Worm (Caenorhabditis elegans) whole organism, midembryonic: ENCODE results near the gene emc-6.

Experiments used
- cog-1 ChIP-seq: sonication (generic microtip); optimal IDR thresholded peaks from 2 replicates; lab custom pipeline; 2016; ENCODE audit warnings: missing genetic modification characterization, missing compliant biosample characterization
- flt-1 ChIP-seq: fragments of 200-800 bp; sonication (Bioruptor generic); IDR thresholded peaks from 2 replicates; pipeline ENCODE4 v1.3.6; 2022; ENCODE audit warnings: missing genetic modification characterization, missing compliant biosample characterization
- klf-2 ChIP-seq: fragments of 200-800 bp; sonication (Bioruptor generic); conservative IDR thresholded peaks from 2 replicates; pipeline ENCODE4 v1.3.6; 2022; ENCODE audit warnings: missing genetic modification reagents, missing genetic modification characterization, missing compliant biosample characterization
- ref-1 ChIP-seq: fragments of 200-800 bp; sonication (Bioruptor generic); conservative IDR thresholded peaks from 2 replicates; pipeline ENCODE4 v1.3.6; 2022; ENCODE audit warnings: missing genetic modification reagents, missing genetic modification characterization, missing compliant biosample characterization
- ztf-23 ChIP-seq: fragments of 200-800 bp; sonication (Bioruptor generic); IDR thresholded peaks from 2 replicates; pipeline ENCODE4 v1.3.6; 2022; ENCODE audit warnings: missing genetic modification reagents, missing genetic modification characterization, missing compliant biosample characterization
- ztf-29 ChIP-seq: fragments of 200-800 bp; sonication (Bioruptor generic); IDR thresholded peaks from 2 replicates; pipeline ENCODE4 v1.3.6; 2022; ENCODE audit warnings: missing genetic modification reagents, missing genetic modification characterization, missing compliant biosample characterization

- no peak for TF ChIP-seq klf-2 (GFP tag; lab: Robert Waterston, UW)
- no peak for TF ChIP-seq cog-1 (tag; lab: Kevin White, UChicago)
- TF ChIP-seq flt-1 (GFP tag; lab: Robert Waterston, UW), result no peak
- no peak for TF ChIP-seq ztf-23 (GFP tag; lab: Robert Waterston, UW)
- TF ChIP-seq ref-1 (GFP tag; lab: Robert Waterston, UW), result no peak
- TF ChIP-seq ztf-29 (GFP tag; lab: Robert Waterston, UW), result no peak
Observed at ce11 chrIV:7734619-7735018, 25.1 kb upstream of the emc-6 start, which contains the start of gene clx-1.
